Worm (Caenorhabditis elegans): ENCODE results near the gene mut-7.

DNA sequence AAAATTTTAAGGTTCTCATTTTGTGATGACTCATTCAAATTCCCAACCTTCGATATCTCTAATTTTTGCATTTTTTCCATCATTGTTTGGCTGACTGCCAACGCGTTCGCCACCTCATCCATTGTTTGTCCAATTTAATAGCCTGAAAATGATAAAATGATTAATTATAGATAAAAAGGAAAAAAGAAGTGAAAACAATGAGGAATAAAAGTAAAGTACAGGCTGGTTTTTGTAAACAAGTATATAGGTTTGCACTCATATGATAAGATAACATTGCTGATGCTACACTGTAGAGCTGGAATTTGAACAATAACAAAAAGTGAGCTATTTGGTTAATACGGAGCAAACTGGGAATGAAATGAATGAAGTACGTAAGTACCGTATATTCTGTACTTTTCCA is 40.1 kb upstream of the mut-7 start, which contains the start of gene C48B4.3:
- TF ChIP-seq hlh-26 (GFP tag; conservative IDR thresholded peaks at IDR 0.05) = no peak
- TF ChIP-seq snpc-4 (GFP tag; optimal IDR thresholded peaks at IDR 0.05) = no peak
- no peak for TF ChIP-seq snpc-4 (tag; optimal IDR thresholded peaks at IDR 0.05)
- TF ChIP-seq nhr-179 (tag; optimal IDR thresholded peaks at IDR 0.05) = no peak
- TF ChIP-seq unc-130 (GFP tag; optimal IDR thresholded peaks at IDR 0.05) = no peak
- TF ChIP-seq him-1 (tag; optimal IDR thresholded peaks at IDR 0.05) = no peak
- TF ChIP-seq ama-1 (optimal IDR thresholded peaks at IDR 0.05) = no peak
- TF ChIP-seq ama-1 (GFP tag; optimal IDR thresholded peaks at IDR 0.05) = no peak
- TF ChIP-seq madf-8 (GFP tag; conservative IDR thresholded peaks at IDR 0.05) = no peak
- no peak for TF ChIP-seq ztf-18 (tag; optimal IDR thresholded peaks at IDR 0.05)
- TF ChIP-seq F33H1.4 (GFP tag; IDR thresholded peaks at IDR 0.05) = no peak
- no peak for TF ChIP-seq sdz-38 (tag; optimal IDR thresholded peaks at IDR 0.05)
